Worm (Caenorhabditis elegans) whole organism, L1 larva: ENCODE measurements around the gene B0294.3.

Experiments used
- C34B4.2 ChIP-seq: sonication (generic microtip); optimal IDR thresholded peaks from 2 replicates; lab custom pipeline; 2017; ENCODE audit warnings: mild to moderate bottlenecking, missing genetic modification characterization, missing compliant biosample characterization
- F16B12.6 ChIP-seq: fragments of 150-350 bp; optimal IDR thresholded peaks from 2 replicates; lab custom pipeline; 2014; ENCODE audit warnings: missing biosample characterization, missing genetic modification characterization
- aha-1 ChIP-seq: fragments of 150-350 bp; optimal IDR thresholded peaks from 2 replicates; lab custom pipeline; 2014; ENCODE audit warnings: missing biosample characterization, missing genetic modification characterization
- ceh-90 ChIP-seq: sonication (generic microtip); optimal IDR thresholded peaks from 2 replicates; lab custom pipeline; 2016; ENCODE audit warnings: missing genetic modification characterization, missing compliant biosample characterization
- dpl-1 ChIP-seq, 3 experiments: fragments of 150-350 bp in 2 of 3; sonication (generic microtip) in 1 of 3; optimal IDR thresholded peaks; 2 replicates each; lab custom pipeline; 2014 to 2017; ENCODE audit warnings: missing biosample characterization in 3 of 3, missing genetic modification characterization in 3 of 3, missing genetic modification reagents in 3 of 3
- efl-1 ChIP-seq, 4 experiments: fragments of 150-350 bp; optimal IDR thresholded peaks in 3 of 4; peaks in 1 of 4; 1 replicate in 1 of 4; 2 replicates in 3 of 4; lab custom pipeline; 2014; ENCODE audit warnings: missing biosample characterization in 2 of 4, missing genetic modification characterization in 2 of 4, missing genetic modification reagents in 2 of 4
- egl-13 ChIP-seq: sonication (generic microtip); optimal IDR thresholded peaks from 2 replicates; lab custom pipeline; 2016; ENCODE audit warnings: missing genotype, missing genetic modification reagents, missing genetic modification characterization, missing compliant biosample characterization
- fkh-10 ChIP-seq: sonication (generic microtip); optimal IDR thresholded peaks from 2 replicates; lab custom pipeline; 2017; ENCODE audit warnings: missing biosample characterization, missing genetic modification reagents, missing genetic modification characterization
- lin-13 ChIP-seq: fragments of 150-350 bp; optimal IDR thresholded peaks from 2 replicates; lab custom pipeline; 2014; ENCODE audit warnings: missing biosample characterization, missing genetic modification reagents, missing genetic modification characterization
- lin-14 ChIP-seq: fragments of 200-800 bp; sonication (Bioruptor generic); optimal IDR thresholded peaks from 2 replicates; lab custom pipeline; 2018; ENCODE audit warnings: mild to moderate bottlenecking, missing genetic modification characterization, moderate library complexity, missing compliant biosample characterization
- lin-35 ChIP-seq, 2 experiments: fragments of 150-350 bp; optimal IDR thresholded peaks; 2 replicates each; lab custom pipeline; 2014; ENCODE audit warnings: missing biosample characterization in 2 of 2, missing genetic modification characterization in 2 of 2, missing genetic modification reagents in 2 of 2
- mdl-1 ChIP-seq, 2 experiments: fragments of 150-350 bp; optimal IDR thresholded peaks; 2 replicates each; lab custom pipeline; 2014 to 2017; ENCODE audit warnings: missing biosample characterization in 2 of 2, missing genetic modification characterization in 2 of 2, inconsistent platforms in 1 of 2
- nhr-11 ChIP-seq: fragments of 150-350 bp; optimal IDR thresholded peaks from 2 replicates; lab custom pipeline; 2014; ENCODE audit warnings: missing biosample characterization, missing genetic modification characterization
- nhr-12 ChIP-seq: sonication (generic microtip); optimal IDR thresholded peaks from 2 replicates; lab custom pipeline; 2017; ENCODE audit warnings: missing biosample characterization, missing genetic modification characterization
- nhr-77 ChIP-seq: fragments of 150-350 bp; optimal IDR thresholded peaks from 2 replicates; lab custom pipeline; 2014; ENCODE audit warnings: missing biosample characterization, missing genetic modification characterization
- pag-3 ChIP-seq: sonication (generic microtip); optimal IDR thresholded peaks from 2 replicates; lab custom pipeline; 2017; ENCODE audit warnings: missing genetic modification characterization, mild to moderate bottlenecking, missing compliant biosample characterization, antibody characterized with exemption, borderline replicate concordance; ENCODE audit not compliant: insufficient read depth
- sup-37 ChIP-seq: fragments of 200-800 bp; sonication (Bioruptor generic); optimal IDR thresholded peaks from 2 replicates; lab custom pipeline; 2018; ENCODE audit warnings: mild to moderate bottlenecking, missing genetic modification characterization, missing compliant biosample characterization
- tbx-2 ChIP-seq: sonication (generic microtip); optimal IDR thresholded peaks from 2 replicates; lab custom pipeline; 2016; ENCODE audit warnings: missing genetic modification characterization, missing compliant biosample characterization
- unc-130 ChIP-seq: fragments of 150-350 bp; optimal IDR thresholded peaks from 2 replicates; lab custom pipeline; 2017; ENCODE audit warnings: missing biosample characterization, missing genetic modification characterization, inconsistent platforms
- zag-1 ChIP-seq: fragments of 150-350 bp; optimal IDR thresholded peaks from 2 replicates; lab custom pipeline; 2014; ENCODE audit warnings: missing biosample characterization, missing genetic modification characterization

Gene B0294.3

ce11 chrX:1924138-1924537 lies 32.2 kb downstream of the B0294.3 start, which contains the start of gene ZC53.2:
Gene ZC53.2, minus strand, starts transcription at chrX:1924238.
- TF ChIP-seq nhr-11 (tag; lab: Kevin White, UChicago) (no peak), ceh-90 (tag; lab: Kevin White, UChicago) (no peak), lin-35 (GFP tag; optimal IDR thresholded peaks at IDR 0.05; lab: Kevin White, UChicago) (no peak), egl-13 (no peak)

- TF ChIP-seq C34B4.2 (tag; lab: Kevin White, UChicago), result no peak
- TF ChIP-seq mdl-1 (tag; optimal IDR thresholded peaks at IDR 0.05; lab: Kevin White, UChicago), result no peak
These were observed 43.5 kb downstream of the B0294.3 start for ce11 chrX:1935438-1935837.

ce11 chrX:1939248-1939647 lies 47.3 kb downstream of the B0294.3 start:
- TF ChIP-seq F16B12.6 (tag; lab: Kevin White, UChicago) (no peak), efl-1 (optimal IDR thresholded peaks at IDR 0.05; lab: Kevin White, UChicago) (no peak), efl-1 (GFP tag; optimal IDR thresholded peaks at IDR 0.05 in 1 of 2; lab: Kevin White, UChicago) (peak in 1 of 2 experiments; percentile 70)
- TF ChIP-seq, all 84 proteins: peak for 1

- TF ChIP-seq nhr-77 (tag; lab: Kevin White, UChicago), result no peak
- no peak for TF ChIP-seq ceh-90 (tag; lab: Kevin White, UChicago)
- no peak for TF ChIP-seq lin-13
- no peak for TF ChIP-seq zag-1
- no peak for TF ChIP-seq unc-130 (tag; lab: Kevin White, UChicago)
- TF ChIP-seq tbx-2 (tag; lab: Kevin White, UChicago), result no peak
- TF ChIP-seq pag-3 (tag; lab: Kevin White, UChicago), result no peak
- TF ChIP-seq dpl-1 (GFP tag; optimal IDR thresholded peaks at IDR 0.05; lab: Kevin White, UChicago), result no peak
- no peak for TF ChIP-seq sup-37 (GFP tag; lab: Kevin White, UChicago)
- TF ChIP-seq fkh-10, result no peak
- TF ChIP-seq lin-14, result no peak
- no peak for TF ChIP-seq aha-1
- TF ChIP-seq lin-35 (GFP tag; optimal IDR thresholded peaks at IDR 0.05; lab: Kevin White, UChicago), result no peak
- no peak for TF ChIP-seq F16B12.6 (tag; lab: Kevin White, UChicago)
- no peak for TF ChIP-seq nhr-12 (tag; lab: Kevin White, UChicago)
These were observed 47.9 kb downstream of the B0294.3 start, which contains the start of gene Y59E1A.4 for ce11 chrX:1939887-1940286. Gene Y59E1A.4, minus strand, starts transcription at chrX:1939987.
